Fruit fly (Drosophila melanogaster) whole organism, adult: Measurements from ENCODE around the gene Yip1d1.

Source experiments
- CG11617 ChIP-seq: fragments of 200-800 bp; sonication (Bioruptor generic); optimal IDR thresholded peaks from 2 replicates; lab custom pipeline; 2017; ENCODE audit warnings: mild to moderate bottlenecking, missing biosample characterization, missing genetic modification reagents, missing genetic modification characterization
- CG12768 ChIP-seq: fragments of 200-800 bp; sonication (Bioruptor generic); optimal IDR thresholded peaks from 2 replicates; lab custom pipeline; 2017; ENCODE audit warnings: missing biosample characterization, missing genetic modification characterization, mild to moderate bottlenecking, moderate library complexity, missing genetic modification reagents
- CG14711 ChIP-seq: fragments of 200-800 bp; sonication (Bioruptor generic); optimal IDR thresholded peaks from 2 replicates; lab custom pipeline; 2018; ENCODE audit warnings: missing biosample characterization, mild to moderate bottlenecking, missing genetic modification characterization, moderate library complexity
- CG1620 ChIP-seq: fragments of 200-800 bp; sonication (Bioruptor generic); optimal IDR thresholded peaks from 2 replicates; lab custom pipeline; 2016; ENCODE audit warnings: missing biosample characterization, missing genetic modification characterization
- CG33017 ChIP-seq: fragments of 200-800 bp; sonication (Bioruptor generic); optimal IDR thresholded peaks from 2 replicates; lab custom pipeline; 2018; ENCODE audit warnings: missing biosample characterization, mild to moderate bottlenecking, missing genetic modification characterization, moderate library complexity
- CG5204 ChIP-seq: fragments of 200-800 bp; sonication (Bioruptor generic); optimal IDR thresholded peaks from 2 replicates; lab custom pipeline; 2016; ENCODE audit warnings: missing biosample characterization, missing genetic modification characterization
- CG7045 ChIP-seq: fragments of 200-800 bp; sonication (Bioruptor generic); optimal IDR thresholded peaks from 2 replicates; lab custom pipeline; 2017; ENCODE audit warnings: missing biosample characterization, mild to moderate bottlenecking, missing genetic modification characterization
- CG7101 ChIP-seq: fragments of 200-800 bp; sonication (Bioruptor generic); optimal IDR thresholded peaks from 2 replicates; lab custom pipeline; 2018; ENCODE audit warnings: missing biosample characterization, mild to moderate bottlenecking, missing genetic modification characterization, moderate library complexity
- Clk ChIP-seq: fragments of 200-800 bp; sonication (Bioruptor generic); optimal IDR thresholded peaks from 2 replicates; lab custom pipeline; 2017; ENCODE audit warnings: missing biosample characterization, missing genetic modification characterization
- Crg-1 ChIP-seq: fragments of 200-800 bp; sonication (Bioruptor generic); optimal IDR thresholded peaks from 2 replicates; lab custom pipeline; 2016; ENCODE audit warnings: missing biosample characterization, missing genetic modification characterization
- Hr96 ChIP-seq: fragments of 200-800 bp; sonication (Bioruptor generic); optimal IDR thresholded peaks from 2 replicates; lab custom pipeline; 2016; ENCODE audit warnings: missing biosample characterization, missing genetic modification characterization
- Mnt ChIP-seq: fragments of 200-800 bp; sonication (Bioruptor generic); optimal IDR thresholded peaks from 2 replicates; lab custom pipeline; 2016; ENCODE audit warnings: missing biosample characterization, mild to moderate bottlenecking, missing genetic modification characterization
- bab1 ChIP-seq: fragments of 200-800 bp; sonication (Bioruptor generic); optimal IDR thresholded peaks from 3 replicates; lab custom pipeline; 2019; ENCODE audit warnings: missing biosample characterization, mild to moderate bottlenecking, missing genetic modification characterization, moderate library complexity
- cic ChIP-seq: fragments of 200-800 bp; sonication (Bioruptor generic); optimal IDR thresholded peaks from 2 replicates; lab custom pipeline; 2017; ENCODE audit warnings: missing biosample characterization, mild to moderate bottlenecking, missing genetic modification characterization, moderate library complexity
- cnc ChIP-seq, 2 experiments: fragments of >200 bp; optimal IDR thresholded peaks; 2 replicates each; lab custom pipeline; 2017
- kay ChIP-seq: fragments of 200-800 bp; sonication (Bioruptor generic); peaks from one replicate; lab custom pipeline; 2016; ENCODE audit warnings: missing biosample characterization, missing genetic modification characterization, borderline replicate concordance
- ovo ChIP-seq: fragments of 200-800 bp; sonication (Bioruptor generic); optimal IDR thresholded peaks from 2 replicates; lab custom pipeline; 2016; ENCODE audit warnings: missing biosample characterization, missing genetic modification characterization
- pad ChIP-seq: fragments of 200-800 bp; sonication (Bioruptor generic); optimal IDR thresholded peaks from 3 replicates; lab custom pipeline; 2017; ENCODE audit warnings: missing biosample characterization, missing genetic modification characterization, mild to moderate bottlenecking, moderate library complexity, missing genetic modification reagents
- tj ChIP-seq: fragments of 200-800 bp; sonication (Bioruptor generic); optimal IDR thresholded peaks from 3 replicates; lab custom pipeline; 2017; ENCODE audit warnings: missing biosample characterization, mild to moderate bottlenecking, missing genetic modification characterization, moderate library complexity
- toe ChIP-seq: fragments of 200-800 bp; sonication (Bioruptor generic); optimal IDR thresholded peaks from 2 replicates; lab custom pipeline; 2016; ENCODE audit warnings: missing biosample characterization, missing genetic modification characterization

Yip1d1 gene

DNA sequence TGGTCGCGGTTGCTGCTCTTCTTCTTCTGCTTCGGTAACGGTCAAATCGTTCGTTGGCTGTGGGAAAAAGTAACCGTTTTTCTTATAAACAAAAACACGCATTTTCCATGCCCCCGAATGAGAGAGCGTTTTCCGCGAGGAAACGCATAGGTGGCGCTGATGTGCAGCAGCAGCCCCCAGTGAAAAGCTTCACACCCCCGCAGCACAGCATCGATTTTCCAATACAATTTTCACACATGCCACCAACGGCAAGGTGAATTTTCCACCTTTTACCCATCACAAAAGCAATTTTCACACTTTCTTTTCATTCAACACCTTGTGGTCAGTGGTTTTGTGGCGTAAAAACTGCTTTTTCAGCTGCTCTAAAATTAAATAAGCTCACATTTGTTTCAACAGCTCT, 3.2 kb upstream of the Yip1d1 start:
- TF ChIP-seq CG33017 (tag; lab: Kevin White, UChicago): no peak
- no peak for TF ChIP-seq CG7101 (tag; lab: Kevin White, UChicago)
- no peak for TF ChIP-seq Crg-1
- TF ChIP-seq kay: no peak
- TF ChIP-seq bab1 (GFP tag; lab: Kevin White, UChicago): no peak
- TF ChIP-seq CG5204 (GFP tag; lab: Kevin White, UChicago): no peak
- TF ChIP-seq cnc (optimal IDR thresholded peaks at IDR 0.05; lab: Kevin White, UChicago): no peak
- TF ChIP-seq CG12768 (GFP tag; lab: Kevin White, UChicago): no peak
- TF ChIP-seq CG14711 (tag; lab: Kevin White, UChicago): no peak
- TF ChIP-seq tj (GFP tag; lab: Kevin White, UChicago): no peak

DNA sequence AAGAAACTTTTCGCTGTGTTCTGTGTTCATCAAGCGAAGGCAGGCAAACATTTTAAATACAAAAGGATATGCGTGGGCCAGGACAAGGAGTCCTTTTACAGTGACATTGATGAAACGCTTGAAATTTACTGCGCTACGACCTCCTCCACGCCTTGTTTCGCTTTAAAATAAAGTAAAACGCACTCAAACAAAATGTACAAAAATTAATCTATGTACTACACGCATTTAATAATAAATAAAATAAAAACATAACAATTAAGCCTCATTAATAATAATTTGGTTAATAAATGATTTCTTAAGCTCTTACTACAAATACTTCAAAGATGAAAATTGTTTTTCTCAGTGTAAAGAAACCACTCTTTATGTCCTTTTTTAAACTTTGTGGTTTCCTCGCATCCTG, 15.4 kb downstream of the Yip1d1 start:
- TF ChIP-seq pad (GFP tag; lab: Kevin White, UChicago): no peak
- no peak for TF ChIP-seq CG7101 (tag; lab: Kevin White, UChicago)
- TF ChIP-seq Hr96: no peak
- no peak for TF ChIP-seq CG1620 (GFP tag; lab: Kevin White, UChicago)
- TF ChIP-seq ovo (GFP tag; lab: Kevin White, UChicago): no peak
- no peak for TF ChIP-seq CG14711 (tag; lab: Kevin White, UChicago)
- no peak for TF ChIP-seq toe (GFP tag; lab: Kevin White, UChicago)
- TF ChIP-seq Crg-1: no peak
- TF ChIP-seq CG11617: no peak
- no peak for TF ChIP-seq CG12768 (GFP tag; lab: Kevin White, UChicago)
- no peak for TF ChIP-seq CG33017 (tag; lab: Kevin White, UChicago)
- no peak for TF ChIP-seq bab1 (GFP tag; lab: Kevin White, UChicago)
- TF ChIP-seq kay: no peak
- no peak for TF ChIP-seq tj (GFP tag; lab: Kevin White, UChicago)
- TF ChIP-seq CG7045 (GFP tag; lab: Kevin White, UChicago): no peak
- TF ChIP-seq cnc (optimal IDR thresholded peaks at IDR 0.05; lab: Kevin White, UChicago): no peak

DNA sequence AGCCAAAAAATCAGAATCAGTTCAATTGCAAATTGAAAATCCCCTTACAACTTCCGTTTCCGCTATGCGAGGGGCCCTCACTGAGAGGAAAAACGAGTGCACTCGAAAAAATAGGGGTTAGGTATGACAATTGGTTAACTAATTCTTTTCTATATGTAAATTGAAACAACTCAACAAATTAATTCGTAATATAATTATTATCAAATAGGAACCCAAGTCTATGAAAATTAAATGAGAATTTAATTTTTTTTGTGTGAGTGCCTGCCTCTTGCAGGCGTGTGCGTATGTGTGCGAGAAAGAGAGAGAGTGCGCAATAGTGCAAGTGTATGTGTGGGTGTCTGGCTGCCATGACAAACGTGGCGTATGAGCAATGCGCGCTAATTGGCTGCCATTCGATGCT, 18.3 kb downstream of the Yip1d1 start:
- peak; percentile 19 for TF ChIP-seq kay
- TF ChIP-seq Crg-1: no peak

DNA sequence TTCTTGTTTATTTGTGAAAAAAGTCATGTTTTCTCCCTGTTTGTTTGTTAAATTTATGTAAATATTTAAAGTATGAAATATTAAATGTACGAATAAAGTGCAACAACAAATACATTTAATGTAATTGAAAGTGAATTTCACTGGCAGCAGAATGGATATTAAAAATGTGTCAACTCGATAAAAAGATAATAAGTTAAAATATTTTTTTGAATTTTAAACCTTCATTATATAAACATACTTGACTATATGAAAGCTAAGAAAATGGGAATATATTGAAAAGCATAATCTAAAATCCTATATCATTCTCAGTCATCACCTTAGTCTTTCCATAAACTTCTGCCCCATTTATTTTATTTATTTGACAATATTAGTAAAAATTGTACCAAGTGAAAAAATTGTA, 21.9 kb downstream of the Yip1d1 start, which contains the start of gene Vha68-3:
TSS of gene Vha68-3 (plus strand) at position 301 of the 400 bp plus-strand sequence.
- TF ChIP-seq cnc (optimal IDR thresholded peaks at IDR 0.05; lab: Kevin White, UChicago): no peak
- no peak for TF ChIP-seq CG12768 (GFP tag; lab: Kevin White, UChicago)
- no peak for TF ChIP-seq tj (GFP tag; lab: Kevin White, UChicago)
- no peak for TF ChIP-seq CG5204 (GFP tag; lab: Kevin White, UChicago)
- no peak for TF ChIP-seq CG1620 (GFP tag; lab: Kevin White, UChicago)
- TF ChIP-seq ovo (GFP tag; lab: Kevin White, UChicago): no peak
- TF ChIP-seq CG14711 (tag; lab: Kevin White, UChicago): no peak
- no peak for TF ChIP-seq cic (GFP tag; lab: Kevin White, UChicago)
- TF ChIP-seq pad (GFP tag; lab: Kevin White, UChicago): no peak
- no peak for TF ChIP-seq Mnt (GFP tag; lab: Kevin White, UChicago)
- TF ChIP-seq Hr96: no peak
- TF ChIP-seq CG7045 (GFP tag; lab: Kevin White, UChicago): no peak

DNA sequence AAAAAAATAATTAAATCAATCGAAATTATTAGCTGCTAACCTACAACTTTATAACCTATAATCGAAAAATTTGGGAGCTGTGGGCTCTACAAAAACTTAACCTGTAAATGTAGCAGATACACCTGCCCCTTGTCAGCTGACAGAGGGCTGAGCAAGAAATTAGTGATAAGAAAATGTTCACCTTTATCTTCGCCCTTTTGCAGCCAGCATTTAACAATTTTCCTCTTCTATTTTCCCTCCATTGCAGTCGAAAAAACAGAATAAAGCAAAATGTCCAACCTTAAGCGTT, 25.1 kb downstream of the Yip1d1 start:
- TF ChIP-seq CG14711 (tag; lab: Kevin White, UChicago): no peak
- peak; percentile 82 for TF ChIP-seq kay

DNA sequence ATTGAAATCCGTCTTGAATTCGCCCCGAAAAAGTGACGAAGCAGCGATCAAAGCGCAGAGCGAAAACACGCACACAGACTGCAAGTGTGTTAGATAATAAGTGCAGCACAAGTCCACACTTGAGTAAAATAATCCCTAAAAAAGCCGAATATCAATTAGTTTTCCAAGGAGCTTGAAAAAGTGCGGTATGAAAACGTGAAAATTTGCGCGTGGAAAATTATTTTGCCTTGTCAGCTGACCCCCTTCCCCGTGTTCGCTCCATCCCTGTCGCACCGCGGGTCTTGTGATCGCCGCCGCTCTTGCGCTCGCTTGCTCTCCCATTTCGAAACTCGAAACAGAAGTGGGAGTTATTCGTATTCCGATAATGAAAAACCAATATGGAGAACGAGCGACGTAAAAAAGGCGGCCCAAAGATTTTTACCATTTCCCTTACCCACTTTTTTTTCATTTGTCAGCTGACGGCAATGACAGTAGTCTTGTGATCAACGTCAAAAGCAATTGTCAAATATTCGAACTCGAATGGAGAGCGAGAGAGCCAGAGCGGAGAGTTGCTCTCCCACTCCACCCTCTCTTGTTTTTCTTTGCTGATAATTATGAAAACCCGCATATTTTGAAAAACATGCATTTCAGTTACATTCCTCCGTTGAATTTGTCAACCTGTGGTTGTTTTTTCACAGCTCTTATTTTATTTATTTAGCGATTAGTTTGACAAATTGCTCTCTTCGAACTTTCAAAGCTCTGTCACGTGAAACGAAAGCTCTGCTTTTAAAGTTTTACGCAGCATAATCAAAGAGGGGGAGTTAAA, 25.7 kb downstream of the Yip1d1 start:
- TF ChIP-seq tj (GFP tag; lab: Kevin White, UChicago) (peak; percentile 82), CG12768 (GFP tag; lab: Kevin White, UChicago) (no peak), kay (peak; percentile 93)

DNA sequence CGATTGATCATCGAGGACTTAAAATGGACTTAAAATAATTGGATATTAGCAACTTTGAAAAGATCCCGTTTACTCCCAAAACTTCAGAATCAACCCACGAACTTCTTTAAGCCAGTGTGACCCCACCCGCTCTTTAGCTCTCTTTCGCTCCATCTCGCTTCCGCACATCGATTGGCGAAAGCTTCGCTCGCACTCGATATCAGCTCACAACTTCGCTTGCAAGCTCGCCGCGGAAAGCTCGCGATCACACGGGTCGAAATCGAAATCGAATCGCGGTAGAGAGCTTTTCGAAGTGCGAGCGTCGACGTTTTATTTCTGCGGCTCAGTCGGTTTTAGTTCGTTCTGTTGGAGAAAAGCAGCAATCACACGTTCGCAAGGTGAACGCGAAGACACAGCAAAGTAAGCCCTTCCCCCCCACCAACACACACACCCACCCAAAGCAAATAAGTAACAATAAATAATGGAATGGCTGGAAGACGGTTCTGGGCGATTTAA, 26.3 kb downstream of the Yip1d1 start, which contains the start of gene Vha68-2:
TSS of gene Vha68-2 (plus strand) at position 278 of the 495 bp plus-strand sequence.
- TF ChIP-seq Mnt (GFP tag; lab: Kevin White, UChicago) (peak; percentile 52), CG11617 (peak; percentile 23), Hr96 (peak; percentile 6), CG12768 (GFP tag; lab: Kevin White, UChicago) (no peak), CG5204 (GFP tag; lab: Kevin White, UChicago) (peak; percentile 67), CG1620 (GFP tag; lab: Kevin White, UChicago) (peak; percentile 80), Crg-1 (peak; percentile 48), bab1 (GFP tag; lab: Kevin White, UChicago) (peak; percentile 82), kay (no peak), CG14711 (tag; lab: Kevin White, UChicago) (no peak), toe (GFP tag; lab: Kevin White, UChicago) (peak; percentile 38), CG33017 (tag; lab: Kevin White, UChicago) (peak; percentile 16), cnc (optimal IDR thresholded peaks at IDR 0.05; lab: Kevin White, UChicago) (no peak), ovo (GFP tag; lab: Kevin White, UChicago) (peak; percentile 65), pad (GFP tag; lab: Kevin White, UChicago) (peak; percentile 29), CG7101 (tag; lab: Kevin White, UChicago) (peak; percentile 74), tj (GFP tag; lab: Kevin White, UChicago) (no peak), cic (GFP tag; lab: Kevin White, UChicago) (peak; percentile 28), Clk (GFP tag; lab: Kevin White, UChicago) (no peak), CG7045 (GFP tag; lab: Kevin White, UChicago) (no peak)
